Fruit fly (Drosophila melanogaster) whole organism, wandering third instar larva: ENCODE data around the gene SMC6.

Experiments used
- Abd-B ChIP-seq: fragments of >200 bp; optimal IDR thresholded peaks from 2 replicates; lab custom pipeline; 2017; ENCODE audit warnings: missing biosample characterization, missing genetic modification characterization
- CG32264 ChIP-seq: fragments of 200-800 bp; sonication (Bioruptor generic); optimal IDR thresholded peaks from 2 replicates; lab custom pipeline; 2016; ENCODE audit warnings: missing biosample characterization, missing genetic modification characterization
- CG9705 ChIP-seq: fragments of 200-800 bp; sonication (Bioruptor generic); optimal IDR thresholded peaks from 2 replicates; lab custom pipeline; 2018; ENCODE audit warnings: missing biosample characterization, mild to moderate bottlenecking, missing genetic modification characterization
- CrebA ChIP-seq: fragments of 200-800 bp; sonication (Bioruptor generic); optimal IDR thresholded peaks from 2 replicates; lab custom pipeline; 2016; ENCODE audit warnings: missing biosample characterization, mild to moderate bottlenecking, missing genetic modification characterization, borderline replicate concordance
- Dfd ChIP-seq: fragments of >200 bp; optimal IDR thresholded peaks from 2 replicates; lab custom pipeline; 2017; ENCODE audit warnings: missing biosample characterization, missing genetic modification characterization
- Dif ChIP-seq: fragments of 200-275, 200-300 bp; sonication (Bioruptor generic); optimal IDR thresholded peaks from 2 replicates; lab custom pipeline; 2018; ENCODE audit warnings: missing biosample characterization, missing genetic modification characterization; ENCODE audit not compliant: partially characterized antibody
- HLH106 ChIP-seq: fragments of 200-800 bp; optimal IDR thresholded peaks from 3 replicates; lab custom pipeline; 2019; ENCODE audit warnings: missing biosample characterization, mild to moderate bottlenecking, missing genetic modification characterization, moderate library complexity
- Hnf4 ChIP-seq: fragments of 200-800 bp; sonication (Bioruptor generic); optimal IDR thresholded peaks from 2 replicates; lab custom pipeline; 2016; ENCODE audit warnings: missing biosample characterization, mild to moderate bottlenecking, missing genetic modification characterization
- Hr78 ChIP-seq: fragments of >200 bp; optimal IDR thresholded peaks from 2 replicates; lab custom pipeline; 2017; ENCODE audit warnings: missing biosample characterization, missing genetic modification characterization
- Hr83 ChIP-seq: fragments of 200-300 bp; sonication (Bioruptor generic); optimal IDR thresholded peaks from 2 replicates; lab custom pipeline; 2016; ENCODE audit warnings: missing biosample characterization, mild to moderate bottlenecking, missing genetic modification characterization, moderate library complexity; ENCODE audit not compliant: poor library complexity, severe bottlenecking
- Jra ChIP-seq: sonication (Bioruptor generic); optimal IDR thresholded peaks from 2 replicates; lab custom pipeline; 2016; ENCODE audit warnings: missing biosample characterization, missing genetic modification characterization
- Mio ChIP-seq: sonication (Bioruptor generic); optimal IDR thresholded peaks from 2 replicates; lab custom pipeline; 2016; ENCODE audit warnings: missing biosample characterization, missing genetic modification characterization
- OdsH ChIP-seq: fragments of 200-800 bp; sonication (Bioruptor generic); optimal IDR thresholded peaks from 2 replicates; lab custom pipeline; 2016; ENCODE audit warnings: missing biosample characterization, mild to moderate bottlenecking, missing genetic modification characterization
- Rel ChIP-seq, 2 experiments: fragments of 200-800 bp; sonication (Bioruptor generic) in 1 of 2; optimal IDR thresholded peaks; 2 replicates in 1 of 2; 3 replicates in 1 of 2; lab custom pipeline; 2016 to 2019; ENCODE audit warnings: mild to moderate bottlenecking in 2 of 2, missing biosample characterization in 2 of 2, missing genetic modification characterization in 2 of 2, moderate library complexity in 1 of 2
- Sp1 ChIP-seq: fragments of 200-800 bp; sonication (Bioruptor generic); optimal IDR thresholded peaks from 3 replicates; lab custom pipeline; 2019; ENCODE audit warnings: missing biosample characterization, mild to moderate bottlenecking, missing genetic modification characterization, moderate library complexity
- Vsx2 ChIP-seq: fragments of 200-300, 225-300 bp; sonication (Bioruptor generic); optimal IDR thresholded peaks from 2 replicates; lab custom pipeline; 2018; ENCODE audit warnings: missing biosample characterization, missing genetic modification characterization; ENCODE audit not compliant: partially characterized antibody
- br ChIP-seq: fragments of 200-800 bp; sonication (Bioruptor generic); optimal IDR thresholded peaks from 2 replicates; lab custom pipeline; 2016; ENCODE audit warnings: missing biosample characterization, missing genetic modification characterization
- brk ChIP-seq: fragments of 200-800 bp; sonication (Bioruptor generic); optimal IDR thresholded peaks from 2 replicates; lab custom pipeline; 2016; ENCODE audit warnings: missing biosample characterization, mild to moderate bottlenecking, missing genetic modification characterization
- dl ChIP-seq, 2 experiments: fragments of 175-275, 200-275 bp in 1 of 2; fragments of 200-275 bp in 1 of 2; sonication (Bioruptor generic); optimal IDR thresholded peaks; lab custom pipeline; 2018; ENCODE audit warnings: mild to moderate bottlenecking in 2 of 2, missing biosample characterization in 2 of 2, missing genetic modification characterization in 2 of 2, moderate library complexity in 2 of 2; ENCODE audit not compliant: partially characterized antibody in 2 of 2, insufficient read depth in 1 of 2
- dmrt93B ChIP-seq: fragments of 200-800 bp; sonication (Bioruptor generic); optimal IDR thresholded peaks from 2 replicates; lab custom pipeline; 2018; ENCODE audit warnings: missing biosample characterization, mild to moderate bottlenecking, missing genetic modification characterization
- dsf ChIP-seq: sonication (Bioruptor generic); optimal IDR thresholded peaks from 2 replicates; lab custom pipeline; 2016; ENCODE audit warnings: missing biosample characterization, missing genetic modification characterization, borderline replicate concordance
- ey ChIP-seq: fragments of 200-800 bp; sonication (Bioruptor generic); optimal IDR thresholded peaks from 2 replicates; lab custom pipeline; 2016; ENCODE audit warnings: missing biosample characterization, missing genetic modification characterization
- foxo ChIP-seq, 2 experiments: fragments of 200-800 bp; sonication (Bioruptor generic); optimal IDR thresholded peaks; 2 replicates in 1 of 2; 3 replicates in 1 of 2; lab custom pipeline; 2016 to 2017; ENCODE audit warnings: missing biosample characterization in 2 of 2, missing genetic modification characterization in 2 of 2
- fru ChIP-seq: fragments of 200-800 bp; sonication (Bioruptor generic); optimal IDR thresholded peaks from 3 replicates; lab custom pipeline; 2016; ENCODE audit warnings: missing biosample characterization, mild to moderate bottlenecking, missing genetic modification characterization
- h ChIP-seq: fragments of 200-800 bp; sonication (Bioruptor generic); optimal IDR thresholded peaks from 3 replicates; lab custom pipeline; 2016; ENCODE audit warnings: missing biosample characterization, mild to moderate bottlenecking, missing genetic modification characterization
- jim ChIP-seq: fragments of 175-275, 200-325 bp; sonication (Bioruptor generic); optimal IDR thresholded peaks from 2 replicates; lab custom pipeline; 2016; ENCODE audit warnings: missing biosample characterization, mild to moderate bottlenecking, missing genetic modification characterization
- lola ChIP-seq: fragments of >200 bp; optimal IDR thresholded peaks from 2 replicates; lab custom pipeline; 2017; ENCODE audit warnings: missing biosample characterization, missing genetic modification characterization
- pan ChIP-seq: fragments of >200 bp; optimal IDR thresholded peaks from 2 replicates; lab custom pipeline; 2017
- psq ChIP-seq: fragments of 200-800 bp; sonication (Bioruptor generic); optimal IDR thresholded peaks from 3 replicates; lab custom pipeline; 2017; ENCODE audit warnings: missing biosample characterization, mild to moderate bottlenecking, missing genetic modification characterization, moderate library complexity
- rgr ChIP-seq: fragments of 200-800 bp; sonication (Bioruptor generic); optimal IDR thresholded peaks from 3 replicates; lab custom pipeline; 2016; ENCODE audit warnings: missing biosample characterization, mild to moderate bottlenecking, missing genetic modification characterization
- sage ChIP-seq: fragments of 200-800 bp; sonication (Bioruptor generic); optimal IDR thresholded peaks from 2 replicates; lab custom pipeline; 2016; ENCODE audit warnings: missing biosample characterization, mild to moderate bottlenecking, missing genetic modification characterization
- sv ChIP-seq: fragments of 200-800 bp; sonication (Bioruptor generic); optimal IDR thresholded peaks from 3 replicates; lab custom pipeline; 2016; ENCODE audit warnings: missing biosample characterization, missing genetic modification characterization
- tai ChIP-seq: sonication (Bioruptor generic); optimal IDR thresholded peaks from 2 replicates; lab custom pipeline; 2016; ENCODE audit warnings: missing biosample characterization, missing genetic modification characterization
- usp ChIP-seq: fragments of >200 bp; optimal IDR thresholded peaks from 2 replicates; lab custom pipeline; 2017; ENCODE audit warnings: missing biosample characterization, missing genetic modification characterization
- woc ChIP-seq: sonication (Bioruptor generic); optimal IDR thresholded peaks from 2 replicates; lab custom pipeline; 2016; ENCODE audit warnings: missing biosample characterization, mild to moderate bottlenecking, missing genetic modification characterization

SMC6 gene

DNA sequence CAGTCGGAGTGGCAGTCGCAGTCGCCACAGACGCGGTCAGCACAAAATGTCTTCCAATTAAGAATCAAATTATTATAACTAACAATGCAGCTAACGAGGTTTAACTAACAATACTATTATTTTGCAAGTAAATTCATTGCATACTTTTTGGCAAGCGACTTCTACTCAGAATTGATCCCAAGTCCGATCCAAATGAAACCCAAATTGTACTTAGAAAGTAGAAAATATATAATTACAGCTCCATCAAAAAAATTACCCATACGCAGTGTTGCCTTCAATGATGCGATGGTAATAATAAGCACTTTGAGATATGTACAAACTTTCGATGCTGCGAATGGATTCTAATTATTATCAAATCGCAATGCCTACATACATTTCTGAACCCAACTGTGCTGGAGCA is 49.4 kb downstream of the SMC6 start:
- TF ChIP-seq fru, result no peak
- peak; percentile 27 for TF ChIP-seq OdsH (GFP tag; lab: Kevin White, UChicago)
- no peak for TF ChIP-seq Abd-B (GFP tag; lab: Kevin White, UChicago)
- no peak for TF ChIP-seq Jra (GFP tag; lab: Kevin White, UChicago)
- no peak for TF ChIP-seq Vsx2
- peak; percentile 38 for TF ChIP-seq woc
- TF ChIP-seq CG9705 (GFP tag; lab: Kevin White, UChicago), result no peak
- no peak for TF ChIP-seq tai
- peak; percentile 15 for TF ChIP-seq HLH106 (tag; lab: Kevin White, UChicago)
- TF ChIP-seq Sp1, result peak; percentile 57
- no peak for TF ChIP-seq dmrt93B (GFP tag; lab: Kevin White, UChicago)
- TF ChIP-seq ey (GFP tag; lab: Kevin White, UChicago), result peak; percentile 31
- TF ChIP-seq br (GFP tag; lab: Kevin White, UChicago), result peak; percentile 27
- no peak for TF ChIP-seq psq
- peak; percentile 33 for TF ChIP-seq h
- no peak for TF ChIP-seq Hr83 (GFP tag; lab: Kevin White, UChicago)
- TF ChIP-seq Dif (GFP tag; lab: Kevin White, UChicago), result no peak
- no peak for TF ChIP-seq lola
- peak; percentile 4 for TF ChIP-seq Hnf4
- TF ChIP-seq jim (GFP tag; lab: Kevin White, UChicago), result no peak
- peak in 1 of 2 experiments; percentile 55 for TF ChIP-seq foxo (GFP tag; optimal IDR thresholded peaks at IDR 0.05; lab: Kevin White, UChicago)
- TF ChIP-seq Dfd (GFP tag; lab: Kevin White, UChicago), result no peak
- no peak for TF ChIP-seq dsf (GFP tag; lab: Kevin White, UChicago)
- TF ChIP-seq rgr (GFP tag; lab: Kevin White, UChicago), result peak; percentile 16

DNA sequence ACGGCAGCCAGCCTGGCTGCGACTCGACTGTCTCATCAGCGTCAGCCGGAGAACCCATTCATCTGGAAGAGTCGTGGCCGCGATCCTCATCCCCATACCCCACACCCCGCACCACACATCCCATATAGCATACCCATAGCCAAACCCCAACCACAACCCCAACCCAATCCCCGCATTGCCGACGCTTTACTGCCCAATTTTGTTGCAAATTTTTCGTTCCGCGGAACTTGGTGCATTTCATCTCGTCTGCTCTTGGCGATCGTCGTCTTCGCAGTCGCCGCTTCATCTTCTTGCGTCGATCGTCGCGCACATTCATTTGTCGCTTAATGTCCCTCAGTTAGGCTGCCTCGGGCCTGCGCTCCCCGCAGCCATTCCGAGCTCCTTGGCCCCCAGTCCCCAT is 49.9 kb downstream of the SMC6 start:
- TF ChIP-seq sage (no peak), foxo (GFP tag; optimal IDR thresholded peaks at IDR 0.05; lab: Kevin White, UChicago) (no peak), dsf (GFP tag; lab: Kevin White, UChicago) (no peak), dl (GFP tag; optimal IDR thresholded peaks at IDR 0.05; lab: Kevin White, UChicago; ENCODE audit: insufficient read depth in 1 of 2, partially characterized antibody in 2 of 2) (no peak), CrebA (GFP tag; lab: Kevin White, UChicago) (no peak), br (GFP tag; lab: Kevin White, UChicago) (no peak), Hr78 (GFP tag; lab: Kevin White, UChicago) (no peak), dmrt93B (GFP tag; lab: Kevin White, UChicago) (no peak), usp (no peak), pan (lab: Kevin White, UChicago) (no peak)

DNA sequence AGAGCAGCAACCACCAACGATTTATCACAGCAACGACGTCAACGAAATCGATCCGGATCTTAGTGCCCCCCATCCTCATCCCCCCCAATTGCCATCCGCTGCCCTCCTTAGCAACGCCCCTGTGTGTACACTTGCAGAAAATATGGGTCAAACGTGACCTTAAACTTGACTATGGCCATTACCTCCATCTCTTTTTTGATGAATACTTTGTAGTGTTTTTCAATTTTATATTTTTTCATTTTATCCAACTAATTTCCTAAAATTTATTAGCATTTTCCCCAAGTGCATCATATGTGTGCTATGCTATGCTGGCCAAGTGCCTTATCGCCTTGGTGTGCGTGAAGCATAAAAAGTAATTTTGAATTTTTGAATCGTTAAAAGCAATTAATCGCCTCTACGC is 50.3 kb downstream of the SMC6 start:
- TF ChIP-seq CG9705 (GFP tag; lab: Kevin White, UChicago), result peak; percentile 68
- TF ChIP-seq fru, result peak; percentile 91
- TF ChIP-seq Rel (GFP tag; optimal IDR thresholded peaks at IDR 0.05; lab: Kevin White, UChicago), result no peak
- TF ChIP-seq Rel (tag; optimal IDR thresholded peaks at IDR 0.05; lab: Kevin White, UChicago), result peak; percentile 47
- peak; percentile 5 for TF ChIP-seq Hr83 (GFP tag; lab: Kevin White, UChicago)
- no peak for TF ChIP-seq sv (GFP tag; lab: Kevin White, UChicago)
- peak; percentile 87 for TF ChIP-seq OdsH (GFP tag; lab: Kevin White, UChicago)
- no peak for TF ChIP-seq pan (lab: Kevin White, UChicago)
- no peak for TF ChIP-seq jim (GFP tag; lab: Kevin White, UChicago)
- peak; percentile 25 for TF ChIP-seq dsf (GFP tag; lab: Kevin White, UChicago)
- TF ChIP-seq Jra (GFP tag; lab: Kevin White, UChicago), result peak; percentile 80
- no peak for TF ChIP-seq Dfd (GFP tag; lab: Kevin White, UChicago)
- peak; percentile 77 for TF ChIP-seq psq
- TF ChIP-seq woc, result peak; percentile 71
- TF ChIP-seq Hnf4, result peak; percentile 86
- peak; percentile 87 for TF ChIP-seq HLH106 (tag; lab: Kevin White, UChicago)
- TF ChIP-seq h, result peak; percentile 93
- TF ChIP-seq CG32264 (GFP tag; lab: Kevin White, UChicago), result peak; percentile 82
- TF ChIP-seq rgr (GFP tag; lab: Kevin White, UChicago), result peak; percentile 89
- peak; percentile 83 for TF ChIP-seq brk (GFP tag; lab: Kevin White, UChicago)
- TF ChIP-seq foxo (GFP tag; optimal IDR thresholded peaks at IDR 0.05; lab: Kevin White, UChicago), result peak; percentile 13 to 90
- peak; percentile 76 for TF ChIP-seq sage
- TF ChIP-seq dl (GFP tag; optimal IDR thresholded peaks at IDR 0.05; lab: Kevin White, UChicago; ENCODE audit: insufficient read depth in 1 of 2, partially characterized antibody in 2 of 2), result no peak
- peak; percentile 64 for TF ChIP-seq dmrt93B (GFP tag; lab: Kevin White, UChicago)
- peak; percentile 88 for TF ChIP-seq Sp1
- no peak for TF ChIP-seq Mio (GFP tag; lab: Kevin White, UChicago)
- peak; percentile 86 for TF ChIP-seq ey (GFP tag; lab: Kevin White, UChicago)
- peak; percentile 87 for TF ChIP-seq br (GFP tag; lab: Kevin White, UChicago)
